Worm (Caenorhabditis elegans): ENCODE measurements around the gene C33D3.4.

Gene C33D3.4

DNA sequence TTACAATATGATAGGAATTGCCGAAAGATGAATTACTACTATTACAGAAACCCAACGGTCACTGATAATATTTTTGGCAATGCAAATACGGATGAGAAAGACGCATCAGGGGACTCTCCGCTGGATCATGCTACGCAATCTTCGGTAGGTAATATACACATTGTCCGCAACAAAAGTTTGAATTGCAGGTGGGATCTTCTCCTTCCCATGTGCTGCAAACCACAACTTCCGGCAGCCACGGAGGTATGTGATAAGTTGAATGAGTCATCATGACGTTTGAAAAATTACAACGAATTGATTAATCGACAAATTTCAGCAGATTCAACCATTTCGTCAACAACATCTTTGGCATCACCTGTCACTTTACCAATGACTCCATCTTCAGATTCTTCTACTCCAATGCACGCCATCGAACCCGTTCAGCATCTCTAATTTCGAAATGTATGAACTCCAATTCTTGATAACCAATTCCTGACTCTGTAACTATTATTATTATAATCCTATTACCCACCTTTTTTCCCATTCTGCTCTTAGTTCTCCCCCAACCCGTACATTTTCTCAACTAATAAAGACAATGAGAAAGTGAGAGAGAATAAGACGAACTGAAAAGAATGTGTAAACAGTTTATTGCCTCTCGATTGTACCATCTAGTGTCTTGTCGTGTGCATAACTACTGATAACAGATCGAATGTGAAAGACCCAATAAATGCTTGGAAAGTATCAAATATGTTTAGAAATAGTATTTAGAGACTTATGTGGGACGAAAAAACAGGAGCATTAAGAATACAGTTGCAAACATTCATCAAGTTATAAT is 11.5 kb upstream of the C33D3.4 start:
- TF ChIP-seq sea-2 (GFP tag; optimal IDR thresholded peaks at IDR 0.05) (no peak), nhr-237 (tag; optimal IDR thresholded peaks at IDR 0.05) (no peak), ztf-4 (tag; optimal IDR thresholded peaks at IDR 0.05) (no peak), jun-1 (tag; optimal IDR thresholded peaks at IDR 0.05) (peak; percentile 70), pha-4 (tag; optimal IDR thresholded peaks at IDR 0.05) (peak; percentile 65), pqm-1 (tag; optimal IDR thresholded peaks at IDR 0.05) (peak; percentile 93), nhr-28 (tag; optimal IDR thresholded peaks at IDR 0.05) (no peak)

ce11 chrX:10479108-10479738 is 9.6 kb upstream of the C33D3.4 start:
- TF ChIP-seq sea-2 (GFP tag; optimal IDR thresholded peaks at IDR 0.05) (no peak), pqm-1 (tag; optimal IDR thresholded peaks at IDR 0.05) (peak; percentile 64), jun-1 (tag; optimal IDR thresholded peaks at IDR 0.05) (peak; percentile 48)

DNA sequence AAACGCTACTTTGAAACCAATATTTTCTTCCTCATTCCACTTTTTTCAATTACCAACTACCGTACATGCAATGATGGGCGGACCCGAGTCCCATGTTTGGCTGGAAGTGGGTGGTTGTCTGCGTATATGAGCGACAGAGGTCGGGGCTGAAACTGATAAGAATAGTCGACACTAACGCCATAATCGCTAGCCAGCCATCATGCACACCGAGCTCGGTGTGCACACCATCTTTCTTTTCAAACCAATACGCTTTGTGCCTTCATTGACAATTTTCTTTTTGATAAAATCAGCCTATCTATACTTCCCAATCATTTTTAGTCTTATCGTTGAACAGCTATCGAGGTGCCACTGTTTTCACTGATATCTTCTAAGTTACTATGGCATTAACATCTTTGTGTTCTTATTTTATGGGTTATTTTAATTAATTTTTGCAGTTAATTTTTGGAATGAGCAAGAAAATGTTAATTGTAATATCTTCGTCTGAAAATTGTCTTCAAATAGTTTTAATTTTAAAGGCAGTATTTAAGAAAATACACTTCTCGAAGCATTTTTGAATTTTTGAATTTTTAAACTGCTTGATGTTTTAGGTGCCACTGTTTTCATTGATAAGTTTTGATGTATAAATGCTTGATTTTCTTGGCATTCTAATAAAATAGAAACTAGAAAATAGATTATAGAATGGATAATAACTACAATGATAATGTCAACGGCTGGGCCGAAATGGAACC is 8.1 kb upstream of the C33D3.4 start, which contains the start of gene elt-2:
TSS of gene elt-2 (plus strand) at position 678 of the 728 bp plus-strand sequence.
- TF ChIP-seq ama-1 (optimal IDR thresholded peaks at IDR 0.05) (no peak), mdl-1 (tag; optimal IDR thresholded peaks at IDR 0.05) (no peak), nhr-77 (tag; optimal IDR thresholded peaks at IDR 0.05) (no peak), jun-1 (tag; optimal IDR thresholded peaks at IDR 0.05) (peak; percentile 95), lsy-12 (tag; optimal IDR thresholded peaks at IDR 0.05) (peak; percentile 41), nhr-25 (tag; optimal IDR thresholded peaks at IDR 0.05) (no peak), nhr-28 (tag; optimal IDR thresholded peaks at IDR 0.05) (no peak), egl-27 (tag; optimal IDR thresholded peaks at IDR 0.05) (no peak), ceh-82 (tag; optimal IDR thresholded peaks at IDR 0.05) (no peak), pha-4 (tag; optimal IDR thresholded peaks at IDR 0.05) (peak; percentile 2), lin-39 (tag; optimal IDR thresholded peaks at IDR 0.05) (no peak), ceh-16 (tag; optimal IDR thresholded peaks at IDR 0.05) (no peak), pqm-1 (tag; optimal IDR thresholded peaks at IDR 0.05) (peak; percentile 96), nfya-1 (tag; optimal IDR thresholded peaks at IDR 0.05; ENCODE audit: insufficient read depth) (peak; percentile 78), zag-1 (tag; optimal IDR thresholded peaks at IDR 0.05) (no peak), elt-2 (tag; optimal IDR thresholded peaks at IDR 0.05) (no peak)

DNA sequence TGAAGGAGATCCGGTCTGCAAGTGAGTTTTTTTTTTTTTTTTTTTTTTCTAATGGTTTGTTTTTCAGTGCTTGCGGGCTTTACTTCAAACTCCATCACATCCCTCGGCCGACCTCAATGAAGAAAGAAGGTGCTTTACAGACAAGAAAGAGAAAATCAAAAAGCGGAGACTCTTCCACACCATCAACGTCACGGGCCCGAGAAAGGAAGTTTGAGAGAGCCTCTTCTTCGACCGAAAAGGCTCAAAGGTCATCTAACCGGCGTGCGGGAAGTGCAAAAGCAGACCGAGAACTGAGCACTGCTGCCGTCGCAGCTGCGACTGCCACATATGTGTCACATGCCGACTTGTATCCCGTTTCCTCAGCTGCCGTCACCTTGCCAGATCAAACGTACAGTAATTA is 6.6 kb upstream of the C33D3.4 start:
- TF ChIP-seq hmg-11 (tag; optimal IDR thresholded peaks at IDR 0.05) (no peak), fkh-10 (GFP tag; optimal IDR thresholded peaks at IDR 0.05) (no peak), nhr-77 (tag; optimal IDR thresholded peaks at IDR 0.05) (no peak), ama-1 (optimal IDR thresholded peaks at IDR 0.05) (no peak), ZK546.5 (tag; optimal IDR thresholded peaks at IDR 0.05) (no peak), unc-62 (GFP tag; optimal IDR thresholded peaks at IDR 0.05) (no peak), daf-12 (tag; optimal IDR thresholded peaks at IDR 0.05) (no peak), mml-1 (tag; optimal IDR thresholded peaks at IDR 0.05) (no peak), ztf-4 (tag; optimal IDR thresholded peaks at IDR 0.05) (no peak), pha-4 (tag; optimal IDR thresholded peaks at IDR 0.05) (no peak)

DNA sequence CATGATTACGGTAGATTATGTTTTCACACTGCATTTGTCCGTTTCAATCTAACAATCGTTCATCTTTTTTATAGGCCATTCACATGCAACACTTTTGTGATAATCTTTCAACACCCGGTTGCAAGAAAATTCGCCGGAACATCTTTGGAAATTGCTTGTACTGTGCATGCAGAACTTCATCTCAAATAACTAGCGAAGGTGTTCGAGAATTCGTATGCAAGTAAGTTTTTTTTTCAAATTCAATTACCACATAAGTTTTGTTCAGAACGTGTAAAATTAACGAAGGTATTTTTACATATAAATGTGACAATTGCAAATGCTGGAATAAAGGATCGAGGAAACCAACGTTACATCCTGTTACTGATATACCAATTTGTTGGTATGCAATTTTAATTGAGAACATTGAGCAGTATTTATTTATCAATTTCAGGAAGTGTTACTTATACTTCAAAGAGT is 3.5 kb upstream of the C33D3.4 start, which contains the start of gene C33D3.3:
TSS of gene C33D3.3 (plus strand) at position 51 of the 456 bp plus-strand sequence.
- TF ChIP-seq nhr-237 (tag; optimal IDR thresholded peaks at IDR 0.05) = no peak
- TF ChIP-seq daf-12 (tag; optimal IDR thresholded peaks at IDR 0.05) = no peak
- TF ChIP-seq egl-5 (tag; optimal IDR thresholded peaks at IDR 0.05) = no peak
- no peak for TF ChIP-seq hmg-11 (tag; optimal IDR thresholded peaks at IDR 0.05)
- TF ChIP-seq mml-1 (tag; optimal IDR thresholded peaks at IDR 0.05) = no peak
- TF ChIP-seq nhr-25 (tag; optimal IDR thresholded peaks at IDR 0.05) = no peak
- TF ChIP-seq nhr-12 (tag; optimal IDR thresholded peaks at IDR 0.05) = no peak
- no peak for TF ChIP-seq ceh-28 (tag; optimal IDR thresholded peaks at IDR 0.05)
- no peak for TF ChIP-seq ceh-16 (tag; optimal IDR thresholded peaks at IDR 0.05)
- TF ChIP-seq fos-1 (tag; optimal IDR thresholded peaks at IDR 0.05) = no peak
- no peak for TF ChIP-seq nhr-23 (tag; optimal IDR thresholded peaks at IDR 0.05)
- no peak for TF ChIP-seq eor-1 (tag; optimal IDR thresholded peaks at IDR 0.05)

Measured in whole organism, L3 larva.